Worm (Caenorhabditis elegans): ENCODE results near the gene tbx-41.

tbx-41 gene

DNA sequence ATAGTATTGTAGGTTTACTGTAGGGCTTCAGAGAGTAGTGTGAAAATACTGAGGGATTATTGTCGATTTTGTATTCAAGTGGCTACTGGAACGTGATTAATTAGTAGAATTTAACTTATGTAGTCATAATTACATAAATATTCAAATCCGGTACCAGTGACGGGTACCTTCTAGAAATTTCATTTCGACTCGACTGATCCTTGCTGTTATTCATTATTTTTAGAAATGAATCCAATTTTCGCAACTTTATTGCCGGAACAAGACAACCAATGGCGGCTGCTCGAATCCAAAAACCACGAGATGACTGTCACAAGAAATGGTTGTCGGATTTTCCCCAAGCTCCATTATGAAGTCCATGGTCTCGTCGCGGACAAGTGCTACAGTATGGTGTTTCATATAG lies at the start of gene tbx-41:
tbx-41 (plus strand) TSS at position 301 of the 400 bp plus-strand sequence.
- TF ChIP-seq skn-1 (tag; optimal IDR thresholded peaks at IDR 0.05) (no peak), zag-1 (tag; optimal IDR thresholded peaks at IDR 0.05) (no peak), snpc-4 (tag; optimal IDR thresholded peaks at IDR 0.05) (no peak), egl-5 (tag; optimal IDR thresholded peaks at IDR 0.05) (no peak), fkh-10 (GFP tag; optimal IDR thresholded peaks at IDR 0.05) (no peak), elt-2 (tag; optimal IDR thresholded peaks at IDR 0.05) (no peak), tbx-2 (tag; optimal IDR thresholded peaks at IDR 0.05) (no peak), lsy-12 (tag; optimal IDR thresholded peaks at IDR 0.05) (no peak), aly-2 (tag; optimal IDR thresholded peaks at IDR 0.05) (no peak), nhr-23 (tag; optimal IDR thresholded peaks at IDR 0.05) (no peak), fos-1 (tag; optimal IDR thresholded peaks at IDR 0.05) (no peak), unc-62 (GFP tag; optimal IDR thresholded peaks at IDR 0.05) (no peak), eor-1 (tag; optimal IDR thresholded peaks at IDR 0.05) (no peak), lin-39 (tag; optimal IDR thresholded peaks at IDR 0.05) (no peak), ceh-9 (tag; optimal IDR thresholded peaks at IDR 0.05) (no peak), lin-15B (tag; optimal IDR thresholded peaks at IDR 0.05) (no peak), ceh-16 (tag; optimal IDR thresholded peaks at IDR 0.05) (no peak), pha-4 (tag; optimal IDR thresholded peaks at IDR 0.05) (no peak)

DNA sequence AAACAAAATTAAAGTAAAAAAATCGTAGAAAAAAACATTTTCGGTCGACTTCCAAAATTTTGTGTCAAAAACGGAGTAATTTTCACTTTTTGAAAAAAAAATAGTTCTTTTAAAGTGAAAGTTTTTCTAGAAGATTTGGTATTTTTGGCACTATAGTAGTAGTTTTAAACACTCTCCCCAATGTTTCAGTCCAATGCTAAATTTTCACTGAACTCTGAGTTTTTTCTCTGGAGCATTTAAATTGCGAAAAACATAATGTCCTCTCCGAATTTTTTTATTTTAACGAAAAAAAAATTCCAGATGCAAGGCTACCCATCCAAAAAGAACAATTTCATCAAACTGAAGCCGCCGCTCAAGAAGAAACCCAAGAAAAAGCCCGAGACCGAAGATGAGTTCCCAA lies 48.9 kb upstream of the tbx-41 start, which contains the start of gene C14E2.7:
C14E2.7 (plus strand) TSS at position 301 of the 400 bp plus-strand sequence.
- TF ChIP-seq nhr-77 (tag; optimal IDR thresholded peaks at IDR 0.05): no peak
- no peak for TF ChIP-seq eor-1 (tag; optimal IDR thresholded peaks at IDR 0.05)
- no peak for TF ChIP-seq fkh-2 (tag; optimal IDR thresholded peaks at IDR 0.05)
- TF ChIP-seq skn-1 (tag; optimal IDR thresholded peaks at IDR 0.05): no peak
- TF ChIP-seq snpc-4 (tag; optimal IDR thresholded peaks at IDR 0.05): no peak
- no peak for TF ChIP-seq nhr-23 (tag; optimal IDR thresholded peaks at IDR 0.05)
- no peak for TF ChIP-seq elt-1 (tag; optimal IDR thresholded peaks at IDR 0.05)

ce11 chrX:1821235-1821634 lies 43.8 kb upstream of the tbx-41 start, which contains the start of gene C14E2.4:
Gene C14E2.4 (minus strand): TSS chrX:1821335.
- no peak for TF ChIP-seq mdl-1 (tag; optimal IDR thresholded peaks at IDR 0.05)
- no peak for TF ChIP-seq ceh-9 (tag; optimal IDR thresholded peaks at IDR 0.05)

DNA sequence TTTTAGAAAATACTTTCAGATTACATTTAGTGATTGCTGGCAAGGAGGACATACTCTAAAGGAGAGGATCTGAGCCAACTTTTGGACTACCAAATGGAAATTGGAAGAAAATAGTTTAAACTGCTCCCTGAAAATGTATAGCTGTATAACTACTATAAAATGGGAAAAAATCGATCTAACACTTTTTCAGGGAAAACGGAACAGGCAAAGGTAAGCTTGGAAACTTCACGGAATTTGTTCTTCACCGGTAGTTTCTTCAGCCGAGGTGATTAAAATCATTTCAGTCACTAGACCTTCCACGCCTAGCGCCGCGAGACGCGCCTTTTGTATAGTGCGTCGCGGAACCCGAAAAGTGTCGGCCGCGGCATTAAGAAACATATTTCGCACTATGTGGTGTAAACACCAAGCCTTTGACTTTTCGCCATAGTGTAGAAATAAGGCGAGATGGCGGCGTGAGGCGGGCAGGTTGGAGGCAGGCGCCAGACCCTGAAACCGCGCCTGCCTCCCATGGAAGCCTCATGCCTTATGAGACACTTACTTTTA lies 39.7 kb upstream of the tbx-41 start, which contains the start of gene C14E2.5:
C14E2.5 (minus strand) TSS at position 51 of the 543 bp plus-strand sequence.
- TF ChIP-seq pqm-1 (tag; optimal IDR thresholded peaks at IDR 0.05): no peak
- TF ChIP-seq ceh-28 (tag; optimal IDR thresholded peaks at IDR 0.05): no peak
- no peak for TF ChIP-seq skn-1 (tag; optimal IDR thresholded peaks at IDR 0.05)

ce11 chrX:1826166-1826565 lies 38.9 kb upstream of the tbx-41 start, which contains the start of gene C14E2.1:
Gene C14E2.1 (plus strand): TSS chrX:1826466.
- TF ChIP-seq lin-15B (tag; optimal IDR thresholded peaks at IDR 0.05): no peak
- TF ChIP-seq mml-1 (tag; optimal IDR thresholded peaks at IDR 0.05): no peak
- TF ChIP-seq nhr-23 (tag; optimal IDR thresholded peaks at IDR 0.05): no peak
- TF ChIP-seq egl-27 (tag; optimal IDR thresholded peaks at IDR 0.05): no peak
- no peak for TF ChIP-seq nhr-237 (tag; optimal IDR thresholded peaks at IDR 0.05)
- no peak for TF ChIP-seq fkh-10 (GFP tag; optimal IDR thresholded peaks at IDR 0.05)
- TF ChIP-seq fkh-2 (tag; optimal IDR thresholded peaks at IDR 0.05): no peak
- TF ChIP-seq ceh-28 (tag; optimal IDR thresholded peaks at IDR 0.05): no peak

- TF ChIP-seq pha-4 (tag; optimal IDR thresholded peaks at IDR 0.05): no peak
- no peak for TF ChIP-seq nfya-1 (tag; optimal IDR thresholded peaks at IDR 0.05; ENCODE audit: insufficient read depth)
- TF ChIP-seq nhr-76 (tag; optimal IDR thresholded peaks at IDR 0.05): no peak
- no peak for TF ChIP-seq nhr-43 (tag; optimal IDR thresholded peaks at IDR 0.05; ENCODE audit: poor library complexity, severe bottlenecking)
- no peak for TF ChIP-seq unc-39 (tag; optimal IDR thresholded peaks at IDR 0.05)
- no peak for TF ChIP-seq mdl-1 (tag; optimal IDR thresholded peaks at IDR 0.05)
- TF ChIP-seq zag-1 (tag; optimal IDR thresholded peaks at IDR 0.05): no peak
- TF ChIP-seq elt-1 (tag; optimal IDR thresholded peaks at IDR 0.05): no peak
- no peak for TF ChIP-seq pqm-1 (tag; optimal IDR thresholded peaks at IDR 0.05)
- TF ChIP-seq fos-1 (tag; optimal IDR thresholded peaks at IDR 0.05): no peak
- no peak for TF ChIP-seq egl-5 (tag; optimal IDR thresholded peaks at IDR 0.05)
- no peak for TF ChIP-seq ceh-9 (tag; optimal IDR thresholded peaks at IDR 0.05)
- TF ChIP-seq ceh-28 (tag; optimal IDR thresholded peaks at IDR 0.05): no peak
These were observed 35.1 kb upstream of the tbx-41 start, which contains the start of gene C14E2.6 for ce11 chrX:1829937-1830336. Gene C14E2.6 (minus strand): TSS chrX:1830037.

All from whole organism, L3 larva.